Fruit fly (Drosophila melanogaster): ENCODE data around the gene CG42650.

CG42650 gene

DNA sequence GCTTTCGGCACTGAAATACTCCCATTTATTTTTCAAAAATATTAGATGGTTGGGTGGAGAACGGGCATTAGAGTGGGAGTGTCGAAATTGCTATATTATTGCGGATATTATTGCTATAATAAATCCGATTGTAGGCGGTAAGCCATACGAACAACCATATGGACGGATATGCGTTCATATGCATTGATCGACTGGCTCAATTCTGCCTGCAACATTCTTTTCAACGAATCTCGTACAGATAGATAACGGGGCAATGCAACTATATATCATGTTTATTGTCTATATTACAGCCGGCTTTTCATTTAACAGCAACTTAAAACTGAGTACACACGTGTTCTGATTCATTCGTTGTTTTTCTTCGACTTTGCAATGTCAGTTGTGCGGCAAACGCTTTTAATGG, at the start of gene CG42650:
TSS of gene CG42650 (plus strand) at position 301 of the 400 bp plus-strand sequence.
- no peak for TF ChIP-seq noc (tag; optimal IDR thresholded peaks at IDR 0.05)

DNA sequence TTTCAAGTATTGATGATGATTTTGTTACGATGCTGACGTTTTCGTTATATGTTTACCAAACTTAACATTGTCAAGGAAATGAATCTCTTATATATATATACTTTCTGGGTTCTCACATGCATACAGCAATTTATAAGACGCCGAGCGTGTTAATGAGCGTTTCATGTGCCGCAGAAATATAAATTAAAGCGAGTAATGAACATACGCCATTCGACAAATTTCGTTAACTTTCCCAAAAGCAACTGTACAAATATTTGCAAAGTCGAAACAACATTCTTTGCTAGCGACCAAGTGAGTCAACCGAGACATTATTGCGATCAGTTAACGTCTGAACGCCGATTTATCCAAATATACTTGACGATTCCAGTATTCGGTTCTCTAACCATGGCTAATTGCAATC, 46.4 kb upstream of the CG42650 start, which contains the start of gene CG31496:
TSS of gene CG31496 (plus strand) at position 301 of the 400 bp plus-strand sequence.
- TF ChIP-seq noc (tag; optimal IDR thresholded peaks at IDR 0.05) = no peak

DNA sequence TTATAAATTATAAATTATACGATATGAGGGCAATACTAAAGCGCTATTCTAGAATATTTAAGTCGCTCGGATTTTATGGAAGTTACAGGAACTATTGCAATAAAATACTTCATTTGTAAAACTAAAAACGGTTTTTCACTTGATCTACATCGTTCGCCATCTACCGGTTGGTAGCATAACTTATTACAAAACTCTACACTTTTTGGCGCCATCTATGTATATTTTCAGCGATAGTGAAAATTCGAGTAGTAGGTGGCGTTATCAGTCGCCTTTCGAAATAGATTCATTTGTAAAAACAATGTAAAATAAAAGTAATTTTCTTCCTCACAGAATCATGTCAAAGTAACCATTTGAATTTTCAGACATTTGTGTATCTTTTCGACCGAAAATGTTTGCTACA, 44.8 kb upstream of the CG42650 start, which contains the start of gene nxf4:
TSS of gene nxf4 (plus strand) at position 286 of the 400 bp plus-strand sequence.
- no peak for TF ChIP-seq noc (tag; optimal IDR thresholded peaks at IDR 0.05)

DNA sequence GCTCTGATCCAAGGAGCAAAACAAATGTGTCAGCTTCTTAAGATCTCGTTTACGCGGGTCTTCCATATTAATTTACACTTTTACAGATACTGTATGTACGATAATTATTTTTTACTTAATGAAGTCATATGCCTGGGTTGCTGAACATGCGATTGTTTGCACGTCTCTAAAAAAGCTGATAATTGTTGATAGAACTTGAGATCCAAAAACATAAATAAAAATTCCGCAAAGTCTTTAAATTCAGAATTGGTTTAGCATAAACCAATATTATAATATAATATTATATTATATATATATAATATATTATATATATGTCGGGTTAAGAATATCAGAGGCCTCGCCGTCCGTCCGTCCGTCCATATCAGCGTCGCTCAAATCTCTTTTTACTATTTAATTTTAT, 41.8 kb upstream of the CG42650 start, which contains the start of gene CG43290:
TSS of gene CG43290 (minus strand) at position 101 of the 400 bp plus-strand sequence.
- no peak for TF ChIP-seq noc (tag; optimal IDR thresholded peaks at IDR 0.05)

DNA sequence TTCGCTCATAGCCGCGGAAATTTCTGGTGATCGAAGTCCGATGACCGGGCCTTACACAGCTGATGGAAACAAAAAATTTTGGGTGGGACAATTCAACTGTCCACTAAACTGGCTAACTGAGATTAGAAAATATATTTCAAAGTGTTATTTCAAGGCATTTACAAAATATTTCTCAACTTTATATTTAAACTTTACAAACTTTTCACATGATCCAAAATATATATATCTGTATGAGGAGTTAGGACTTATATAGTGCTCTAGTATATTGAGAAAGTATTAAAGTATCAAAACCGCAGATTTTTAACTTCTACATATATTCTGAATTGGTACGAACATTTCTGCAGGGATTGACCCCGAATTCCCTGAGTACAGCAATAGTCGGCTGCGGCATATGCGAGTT, 29.2 kb upstream of the CG42650 start, which contains the start of gene CG17944:
TSS of gene CG17944 (minus strand) at position 101 of the 400 bp plus-strand sequence.
- TF ChIP-seq noc (tag; optimal IDR thresholded peaks at IDR 0.05) = no peak

DNA sequence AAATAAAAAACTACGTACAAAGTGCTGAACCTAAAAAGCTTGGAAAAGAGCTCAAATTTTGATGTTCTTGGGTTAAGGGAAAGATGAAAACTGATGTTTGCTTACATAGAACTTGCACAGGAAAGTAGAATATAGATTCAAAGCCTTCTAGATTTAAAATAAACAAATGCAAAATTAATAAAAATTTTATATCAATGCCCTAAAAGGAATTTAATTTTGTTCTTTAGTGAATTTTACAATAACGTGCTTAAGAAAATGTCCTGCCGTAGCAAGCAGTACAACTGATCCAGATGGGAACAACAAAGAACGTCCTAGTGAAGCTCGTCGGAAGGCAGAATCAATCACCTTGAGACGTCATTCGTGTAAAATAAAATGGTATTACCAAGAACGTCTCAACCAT, 27.5 kb upstream of the CG42650 start, which contains the start of gene Mst84Dd:
TSS of gene Mst84Dd (minus strand) at position 101 of the 400 bp plus-strand sequence.
- TF ChIP-seq noc (tag; optimal IDR thresholded peaks at IDR 0.05) = no peak

DNA sequence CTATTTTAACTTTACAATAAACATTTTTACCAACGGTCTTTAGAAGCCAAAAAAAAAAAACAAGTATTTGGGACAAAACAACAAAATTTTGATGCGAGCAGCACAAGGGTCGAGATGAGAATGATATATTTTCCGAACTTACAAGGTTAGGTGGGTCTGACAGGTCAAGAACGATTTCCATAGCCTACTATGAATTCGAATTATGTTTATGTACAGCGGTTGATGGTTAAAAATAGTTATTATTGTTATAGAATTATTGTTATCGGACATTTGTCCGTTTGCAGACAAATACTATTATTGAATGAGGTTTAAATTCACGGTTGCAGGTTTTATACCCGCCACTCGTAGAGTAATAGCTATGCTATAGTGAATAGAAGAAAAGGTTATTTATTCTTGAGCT, 26.6 kb upstream of the CG42650 start, which contains the start of gene Mst84Dc:
TSS of gene Mst84Dc (minus strand) at position 101 of the 400 bp plus-strand sequence.
- no peak for TF ChIP-seq noc (tag; optimal IDR thresholded peaks at IDR 0.05)

DNA sequence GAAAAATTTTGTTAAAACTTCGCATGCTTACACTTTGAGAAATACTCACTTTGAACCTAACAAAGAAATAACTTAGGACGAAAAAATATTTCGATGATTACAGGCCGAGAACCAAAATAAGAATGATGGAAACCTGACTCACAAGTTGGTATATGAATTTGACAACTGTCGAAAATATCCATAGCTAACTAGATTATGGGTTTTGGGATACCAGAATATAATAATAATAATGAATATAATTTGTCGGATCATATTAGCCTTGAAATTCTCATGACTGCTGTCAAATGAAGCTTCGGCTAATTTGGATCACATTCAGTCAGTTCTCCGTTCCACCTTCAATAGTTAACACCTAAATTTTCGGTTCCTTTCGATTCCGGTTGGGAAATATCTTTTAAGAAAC, 25.7 kb upstream of the CG42650 start, which contains the start of the genes Mst84Db and Mst84Da:
TSS of gene Mst84Db (minus strand) at position 101 of the 400 bp plus-strand sequence.
TSS of gene Mst84Da (plus strand) at position 324 of the 400 bp plus-strand sequence.
- TF ChIP-seq noc (tag; optimal IDR thresholded peaks at IDR 0.05) = no peak

DNA sequence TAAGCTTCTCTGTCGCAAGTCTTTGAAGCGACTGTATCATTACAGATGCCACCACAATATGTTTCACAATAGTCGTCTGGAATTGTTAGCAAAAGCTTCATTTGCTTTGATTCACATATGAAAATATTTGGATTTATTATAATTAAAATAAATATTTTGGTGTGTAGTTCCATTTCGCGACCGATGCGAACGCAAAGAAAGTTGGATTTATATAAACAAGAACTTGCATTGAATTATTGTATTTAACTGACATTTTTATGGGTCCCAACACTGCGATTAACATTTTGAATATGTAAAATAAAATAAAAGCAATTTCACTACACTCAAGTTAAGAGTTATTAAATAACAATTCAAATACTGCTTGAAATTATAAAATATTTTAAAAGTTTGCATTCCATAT, 22.0 kb upstream of the CG42650 start, which contains the start of gene MstProx:
TSS of gene MstProx (minus strand) at position 101 of the 400 bp plus-strand sequence.
- TF ChIP-seq noc (tag; optimal IDR thresholded peaks at IDR 0.05) = no peak

DNA sequence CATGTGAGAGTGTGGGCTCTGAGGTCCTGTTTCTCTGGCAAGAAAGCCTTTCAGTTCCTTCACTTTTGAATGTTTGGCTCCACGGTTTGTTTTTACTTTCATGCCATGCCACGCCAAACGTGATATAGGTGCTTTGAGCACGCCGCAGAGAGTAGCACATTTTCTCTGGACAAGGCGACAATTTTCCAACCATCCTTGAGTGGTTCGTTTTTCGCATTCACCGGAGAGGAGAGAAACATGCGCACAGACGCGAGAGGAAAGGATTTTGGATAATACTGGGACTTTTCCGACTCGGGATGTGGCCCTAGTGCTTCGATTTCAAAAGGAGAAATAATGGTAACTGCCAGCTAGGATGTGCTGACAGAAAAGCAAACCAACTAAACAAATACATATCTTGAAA, 2.8 kb downstream of the CG42650 start:
- TF ChIP-seq noc (tag; optimal IDR thresholded peaks at IDR 0.05) = no peak

DNA sequence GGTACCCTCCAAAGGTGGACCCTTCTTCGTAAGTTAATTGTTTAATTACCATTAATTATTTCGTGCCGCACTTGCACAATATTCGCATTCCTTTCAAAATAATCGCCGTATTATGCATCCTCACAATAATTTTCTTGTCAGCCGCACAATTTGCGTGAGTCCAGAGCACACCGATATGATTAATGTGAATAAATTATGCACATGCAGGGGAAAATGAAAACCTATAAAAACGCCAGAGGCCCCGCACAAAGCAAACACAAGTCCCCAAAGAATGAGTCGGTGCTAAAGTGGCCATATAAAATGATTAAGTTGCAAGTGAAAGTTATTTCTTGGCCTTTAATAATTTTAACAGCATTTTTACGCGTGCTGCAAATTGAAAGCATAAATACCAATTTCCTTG, 15.4 kb downstream of the CG42650 start, which contains the start of gene Ir84a:
TSS of gene Ir84a (plus strand) at position 301 of the 400 bp plus-strand sequence.
- TF ChIP-seq noc (tag; optimal IDR thresholded peaks at IDR 0.05) = no peak

DNA sequence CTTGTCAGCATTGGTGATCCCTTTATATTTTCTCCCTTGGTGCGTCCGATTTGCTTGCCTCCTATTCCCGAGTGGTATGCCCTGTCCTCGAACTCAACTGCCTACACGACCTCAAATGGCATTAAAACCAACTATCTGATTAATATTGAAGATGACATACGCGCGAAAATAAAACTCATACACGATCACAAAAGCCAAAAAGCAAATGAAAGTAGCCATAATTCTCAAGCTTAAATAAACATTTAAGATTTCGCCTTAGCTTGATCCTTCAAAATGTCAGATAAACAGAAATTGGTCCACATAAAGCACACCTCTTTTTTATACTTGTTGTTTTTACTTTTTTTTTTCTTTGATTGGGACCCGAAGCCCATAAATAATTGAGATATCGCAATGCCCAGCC, 29.3 kb downstream of the CG42650 start, which contains the start of gene wa-cup:
TSS of gene wa-cup (plus strand) at position 301 of the 400 bp plus-strand sequence.
- TF ChIP-seq noc (tag; optimal IDR thresholded peaks at IDR 0.05) = no peak

DNA sequence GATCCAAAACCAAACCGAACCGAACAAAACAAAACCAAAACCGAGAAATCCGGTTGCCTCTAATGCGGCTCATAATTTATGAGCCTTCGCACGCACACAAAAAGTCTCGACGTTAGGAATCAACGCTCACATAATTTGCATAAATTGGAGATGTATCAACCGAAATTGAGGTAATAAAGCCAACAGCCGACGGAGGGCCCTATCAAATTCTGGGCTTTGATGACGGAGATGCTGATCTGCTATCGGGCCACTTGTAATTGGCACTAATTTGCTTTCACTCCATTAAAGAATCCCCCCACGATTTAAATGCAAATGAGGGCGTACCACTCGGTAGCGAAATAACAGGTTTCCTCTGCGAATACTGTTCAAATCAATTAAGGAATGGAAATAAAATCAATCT, 47.7 kb downstream of the CG42650 start:
- TF ChIP-seq noc (tag; optimal IDR thresholded peaks at IDR 0.05) = peak; percentile 18

DNA sequence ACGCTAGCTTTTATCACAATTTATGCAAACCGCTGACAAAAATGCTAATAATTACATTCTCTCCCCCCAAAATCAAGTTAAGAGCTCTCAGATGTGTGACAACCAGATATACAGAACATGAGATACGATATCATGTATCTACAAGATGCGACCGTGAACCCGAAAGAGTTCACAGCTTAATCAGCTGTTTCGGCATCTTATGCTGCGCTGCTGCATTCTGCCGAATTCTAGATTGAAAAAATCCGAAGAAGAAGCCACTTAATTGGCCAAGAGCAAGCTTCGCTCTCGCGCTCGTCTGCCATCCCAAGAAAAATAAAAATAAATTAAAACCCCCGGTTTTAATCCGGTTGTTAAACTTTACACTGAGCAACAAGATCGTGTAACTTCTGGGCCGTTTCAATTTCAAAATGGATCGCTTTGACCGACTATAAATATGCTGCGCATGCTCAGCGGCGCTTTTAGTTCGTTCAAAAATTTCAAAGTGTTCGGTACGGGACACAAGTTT, 48.1 kb downstream of the CG42650 start, which contains the start of gene CG14598:
TSS of gene CG14598 (plus strand) at position 455 of the 505 bp plus-strand sequence.
- no peak for TF ChIP-seq noc (tag; optimal IDR thresholded peaks at IDR 0.05)

DNA sequence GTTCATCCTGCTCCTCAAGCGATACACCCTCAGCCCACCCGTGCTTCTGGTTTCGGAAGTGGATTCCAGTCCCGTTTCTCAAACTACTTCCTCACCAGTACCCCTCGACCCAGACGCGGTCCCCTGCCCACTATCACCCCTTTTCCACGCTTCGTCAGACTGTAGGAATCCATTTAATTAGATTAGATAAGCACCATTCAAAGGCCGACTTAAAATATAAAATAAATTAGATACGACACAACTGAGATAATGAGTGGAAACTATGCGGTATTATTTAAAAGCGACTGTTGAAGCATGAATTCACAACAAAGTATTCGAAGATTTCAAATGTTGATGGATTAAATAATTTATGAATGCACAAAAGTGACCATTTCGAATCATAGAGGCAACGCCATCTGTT, 50.1 kb downstream of the CG42650 start:
- TF ChIP-seq noc (tag; optimal IDR thresholded peaks at IDR 0.05) = no peak

All from whole organism, larva.